Fruit fly (Drosophila melanogaster) whole organism, embryonic: Measurements from ENCODE around the gene Mgat4b.

Source experiments
- CG10565 ChIP-seq: fragments of 200-800 bp; sonication (Bioruptor generic); optimal IDR thresholded peaks from 3 replicates; lab custom pipeline; 2016; ENCODE audit warnings: missing biosample characterization, mild to moderate bottlenecking, missing genetic modification characterization
- CG10979 ChIP-seq: fragments of 200-800 bp; sonication (Bioruptor generic); optimal IDR thresholded peaks from 2 replicates; lab custom pipeline; 2018; ENCODE audit warnings: missing biosample characterization, mild to moderate bottlenecking, missing genetic modification characterization, moderate library complexity
- CG11247 ChIP-seq: fragments of 200-800 bp; sonication (Bioruptor generic); IDR thresholded peaks from 2 replicates; pipeline ENCODE4 v1.3.6; 2022; ENCODE audit warnings: missing biosample characterization, missing genetic modification characterization
- CG11456 ChIP-seq: fragments of 200-800 bp; sonication (Bioruptor generic); IDR thresholded peaks from 3 replicates; pipeline ENCODE4 v1.3.6; 2022; ENCODE audit warnings: missing biosample characterization, missing genetic modification characterization
- CG11560 ChIP-seq: fragments of 200-800 bp; sonication (Bioruptor generic); IDR thresholded peaks from 3 replicates; pipeline ENCODE4 v1.3.6; 2022; ENCODE audit warnings: missing biosample characterization, missing genetic modification characterization
- CG12659 ChIP-seq: fragments of 200-800 bp; sonication (Bioruptor generic); optimal IDR thresholded peaks from 3 replicates; lab custom pipeline; 2017; ENCODE audit warnings: mild to moderate bottlenecking, missing biosample characterization, missing genetic modification reagents, missing genetic modification characterization
- CG14050 ChIP-seq: fragments of 200-800 bp; sonication (Bioruptor generic); IDR thresholded peaks from 3 replicates; pipeline ENCODE4 v1.3.6; 2022; ENCODE audit warnings: missing biosample characterization, missing genetic modification characterization
- CG1603 ChIP-seq: fragments of 200-800 bp; sonication (Bioruptor generic); optimal IDR thresholded peaks from 2 replicates; lab custom pipeline; 2019; ENCODE audit warnings: missing biosample characterization, mild to moderate bottlenecking, missing genetic modification characterization, moderate library complexity
- CG16779 ChIP-seq: fragments of 200-800 bp; sonication (Bioruptor generic); IDR thresholded peaks from 2 replicates; pipeline ENCODE4 v1.3.6; 2022; ENCODE audit warnings: missing biosample characterization, missing genetic modification characterization
- CG17829 ChIP-seq: fragments of 200-800 bp; optimal IDR thresholded peaks from 2 replicates; lab custom pipeline; 2019; ENCODE audit warnings: missing biosample characterization, mild to moderate bottlenecking, missing genetic modification characterization, moderate library complexity
- CG18619 ChIP-seq: fragments of 200-800 bp; sonication (Bioruptor generic); optimal IDR thresholded peaks from 3 replicates; lab custom pipeline; 2017; ENCODE audit warnings: missing biosample characterization, mild to moderate bottlenecking, missing genetic modification characterization
- CG2120 ChIP-seq: fragments of 200-800 bp; sonication (Bioruptor generic); optimal IDR thresholded peaks from 3 replicates; lab custom pipeline; 2016; ENCODE audit warnings: missing biosample characterization, missing genetic modification characterization
- CG2712 ChIP-seq: fragments of 200-800 bp; optimal IDR thresholded peaks from 3 replicates; lab custom pipeline; 2019; ENCODE audit warnings: missing biosample characterization, mild to moderate bottlenecking, missing genetic modification characterization, moderate library complexity
- CG30431 ChIP-seq: fragments of 200-800 bp; sonication (Bioruptor generic); optimal IDR thresholded peaks from 2 replicates; lab custom pipeline; 2017; ENCODE audit warnings: missing biosample characterization, missing genetic modification characterization
- CG33213 ChIP-seq: fragments of 200-800 bp; sonication (Bioruptor generic); optimal IDR thresholded peaks from 3 replicates; lab custom pipeline; 2016; ENCODE audit warnings: missing biosample characterization, missing genetic modification characterization
- CG3726 ChIP-seq: fragments of 200-800 bp; sonication (Bioruptor generic); IDR thresholded peaks from 3 replicates; pipeline ENCODE4, ENCODE4 v1.3.6; 2022; ENCODE audit warnings: missing biosample characterization, missing genetic modification characterization
- CG4282 ChIP-seq: fragments of 200-800 bp; sonication (Bioruptor generic); optimal IDR thresholded peaks from 2 replicates; lab custom pipeline; 2016; ENCODE audit warnings: missing biosample characterization, missing genetic modification characterization
- CG6854 ChIP-seq: fragments of 200-800 bp; sonication (Bioruptor generic); optimal IDR thresholded peaks from 3 replicates; lab custom pipeline; 2017; ENCODE audit warnings: missing biosample characterization, mild to moderate bottlenecking, missing genetic modification characterization
- CG9609 ChIP-seq: fragments of 200-800 bp; sonication (Bioruptor generic); optimal IDR thresholded peaks from 3 replicates; lab custom pipeline; 2016; ENCODE audit warnings: missing biosample characterization, missing genetic modification characterization
- CoRest ChIP-seq: fragments of 200-800 bp; sonication (Bioruptor generic); optimal IDR thresholded peaks from 3 replicates; lab custom pipeline; 2018; ENCODE audit warnings: missing biosample characterization, mild to moderate bottlenecking, missing genetic modification characterization, moderate library complexity
- Elba2 ChIP-seq: fragments of 200-800 bp; sonication (Bioruptor generic); optimal IDR thresholded peaks from 3 replicates; lab custom pipeline; 2016; ENCODE audit warnings: missing biosample characterization, missing genetic modification characterization
- Ets97D ChIP-seq: fragments of 200-800 bp; sonication (Bioruptor generic); optimal IDR thresholded peaks from 3 replicates; lab custom pipeline; 2016; ENCODE audit warnings: missing biosample characterization, missing genetic modification characterization
- Fer2 ChIP-seq: fragments of 200-800 bp; sonication (Bioruptor generic); optimal IDR thresholded peaks from 2 replicates; lab custom pipeline; 2018; ENCODE audit warnings: missing biosample characterization, mild to moderate bottlenecking, missing genetic modification characterization, moderate library complexity
- Fer3 ChIP-seq: fragments of 200-800 bp; sonication (Bioruptor generic); optimal IDR thresholded peaks from 2 replicates; lab custom pipeline; 2018; ENCODE audit warnings: missing biosample characterization, mild to moderate bottlenecking, missing genetic modification characterization, moderate library complexity
- HLH3B ChIP-seq: fragments of 200-800 bp; sonication (Bioruptor generic); IDR thresholded peaks from 2 replicates; pipeline ENCODE4 v1.3.6; 2022; ENCODE audit warnings: missing biosample characterization, missing genetic modification characterization
- Kr ChIP-seq: fragments of 200-800 bp; sonication (Bioruptor generic); optimal IDR thresholded peaks from 2 replicates; lab custom pipeline; 2017; ENCODE audit warnings: missing biosample characterization, mild to moderate bottlenecking, missing genetic modification characterization
- Max ChIP-seq: fragments of 200-800 bp; sonication (Bioruptor generic); optimal IDR thresholded peaks from 2 replicates; lab custom pipeline; 2016; ENCODE audit warnings: missing biosample characterization, mild to moderate bottlenecking, missing genetic modification characterization
- Pdp1 ChIP-seq, 2 experiments: fragments of 200-800 bp; sonication (Bioruptor generic); optimal IDR thresholded peaks; 3 replicates each; lab custom pipeline; 2016; ENCODE audit warnings: missing biosample characterization in 2 of 2, missing genetic modification characterization in 2 of 2, mild to moderate bottlenecking in 1 of 2, moderate library complexity in 1 of 2
- Sin3A ChIP-seq: fragments of >200 bp; optimal IDR thresholded peaks from 2 replicates; lab custom pipeline; 2018
- amos ChIP-seq: fragments of 200-800 bp; sonication (Bioruptor generic); IDR thresholded peaks from 2 replicates; pipeline ENCODE4 v1.3.6; 2022; ENCODE audit warnings: missing biosample characterization, missing genetic modification characterization; ENCODE audit not compliant: partially characterized antibody
- ara ChIP-seq: fragments of 200-800 bp; sonication (Bioruptor generic); IDR thresholded peaks from 2 replicates; pipeline ENCODE4 v1.3.6; 2022; ENCODE audit warnings: missing biosample characterization, missing genetic modification characterization
- btn ChIP-seq: fragments of 200-800 bp; sonication (Bioruptor generic); optimal IDR thresholded peaks from 2 replicates; lab custom pipeline; 2016; ENCODE audit warnings: missing biosample characterization, missing genetic modification characterization
- cad ChIP-seq: fragments of >200 bp; optimal IDR thresholded peaks from 2 replicates; lab custom pipeline; 2017; ENCODE audit warnings: missing biosample characterization, missing genetic modification characterization
- cg ChIP-seq: fragments of 200-800 bp; sonication (Bioruptor generic); optimal IDR thresholded peaks from 3 replicates; lab custom pipeline; 2019; ENCODE audit warnings: missing biosample characterization, mild to moderate bottlenecking, missing genetic modification characterization, moderate library complexity
- crol ChIP-seq: fragments of 200-800 bp; sonication (Bioruptor generic); IDR thresholded peaks from 2 replicates; pipeline ENCODE4 v1.3.6; 2022; ENCODE audit warnings: missing biosample characterization, missing genetic modification characterization
- disco-r ChIP-seq: fragments of 200-800 bp; sonication (Bioruptor generic); optimal IDR thresholded peaks from 2 replicates; lab custom pipeline; 2016; ENCODE audit warnings: missing biosample characterization, missing genetic modification characterization
- gem ChIP-seq: fragments of 200-800 bp; sonication (Bioruptor generic); optimal IDR thresholded peaks from 2 replicates; lab custom pipeline; 2019; ENCODE audit warnings: missing biosample characterization, mild to moderate bottlenecking, missing genetic modification characterization, moderate library complexity
- hkb ChIP-seq, 2 experiments: fragments of 200-800 bp in 1 of 2; fragments of >200 bp in 1 of 2; sonication (Bioruptor generic) in 1 of 2; IDR thresholded peaks in 1 of 2; optimal IDR thresholded peaks in 1 of 2; 2 replicates each; pipeline versions ENCODE4 v1.3.6 to Lab custom; 2017 to 2022; ENCODE audit warnings: missing biosample characterization in 1 of 2, missing genetic modification characterization in 1 of 2
- kay ChIP-seq: fragments of 200-800 bp; sonication (Bioruptor generic); optimal IDR thresholded peaks from 2 replicates; lab custom pipeline; 2016; ENCODE audit warnings: missing biosample characterization, missing genetic modification characterization
- knrl ChIP-seq: fragments of 200-800 bp; sonication (Bioruptor generic); IDR thresholded peaks from 3 replicates; pipeline ENCODE4 v1.3.6; 2022; ENCODE audit warnings: missing biosample characterization, missing genetic modification characterization; ENCODE audit not compliant: partially characterized antibody
- lab ChIP-seq: fragments of 200-800 bp; sonication (Bioruptor generic); optimal IDR thresholded peaks from 3 replicates; lab custom pipeline; 2017; ENCODE audit warnings: missing biosample characterization, missing genetic modification characterization, mild to moderate bottlenecking, moderate library complexity, missing genetic modification reagents
- lmd ChIP-seq: fragments of 200-800 bp; sonication (Bioruptor generic); IDR thresholded peaks from 2 replicates; pipeline ENCODE4 v1.3.6; 2022; ENCODE audit warnings: missing biosample characterization, missing genetic modification characterization
- nerfin-2 ChIP-seq: fragments of 200-800 bp; sonication (Bioruptor generic); IDR thresholded peaks from 2 replicates; pipeline ENCODE4 v1.3.6; 2022; ENCODE audit warnings: missing biosample characterization, missing genetic modification characterization; ENCODE audit not compliant: partially characterized antibody
- nom ChIP-seq: fragments of 200-800 bp; sonication (Bioruptor generic); optimal IDR thresholded peaks from 2 replicates; lab custom pipeline; 2017; ENCODE audit warnings: missing biosample characterization, missing genetic modification characterization, mild to moderate bottlenecking, moderate library complexity, missing genetic modification reagents
- odd ChIP-seq: fragments of 200-800 bp; sonication (Bioruptor generic); optimal IDR thresholded peaks from 2 replicates; lab custom pipeline; 2017; ENCODE audit warnings: missing biosample characterization, mild to moderate bottlenecking, missing genetic modification characterization
- sob ChIP-seq: fragments of 200-800 bp; sonication (Bioruptor generic); IDR thresholded peaks from 2 replicates; pipeline ENCODE4 v1.3.6; 2022; ENCODE audit warnings: missing biosample characterization, missing genetic modification characterization
- tio ChIP-seq: fragments of 200-800 bp; sonication (Bioruptor generic); optimal IDR thresholded peaks from 2 replicates; lab custom pipeline; 2017; ENCODE audit warnings: missing biosample characterization, missing genetic modification characterization, inconsistent platforms
- trh ChIP-seq: fragments of 200-800 bp; sonication (Bioruptor generic); optimal IDR thresholded peaks from 2 replicates; lab custom pipeline; 2016; ENCODE audit warnings: missing biosample characterization, missing genetic modification characterization
- zf30C ChIP-seq: fragments of 200-800 bp; sonication (Bioruptor generic); optimal IDR thresholded peaks from 3 replicates; lab custom pipeline; 2018; ENCODE audit warnings: missing biosample characterization, mild to moderate bottlenecking, missing genetic modification characterization

Mgat4b gene

dm6 chr3L:14759097-14759795, 9.8 kb downstream of the Mgat4b start (continued):
- TF ChIP-seq disco-r (GFP tag; lab: Kevin White, UChicago) (peak; percentile 99), zf30C (GFP tag; lab: Kevin White, UChicago) (peak; percentile 69), CG9609 (peak; percentile 99), CG3726 (GFP tag; lab: Robert Waterston, UW) (peak; percentile 99), CG2120 (GFP tag; lab: Kevin White, UChicago) (peak; percentile 100), CG33213 (GFP tag; lab: Kevin White, UChicago) (peak; percentile 97), Kr (GFP tag; lab: Kevin White, UChicago) (peak; percentile 94), nerfin-2 (GFP tag; lab: Robert Waterston, UW) (peak; percentile 46; the same call in 1 of the 2 replicates), Elba2 (GFP tag; lab: Kevin White, UChicago) (peak; percentile 95), btn (GFP tag; lab: Kevin White, UChicago) (peak; percentile 93), sob (GFP tag; lab: Robert Waterston, UW) (peak; percentile 100), CG1603 (tag; lab: Kevin White, UChicago) (peak; percentile 94), Ets97D (GFP tag; lab: Kevin White, UChicago) (peak; percentile 94), CG17829 (tag; lab: Kevin White, UChicago) (peak; percentile 100), amos (GFP tag; lab: Robert Waterston, UW) (0 out of 2 replicates have a peak, but pooled peaks have one; percentile 12), hkb (optimal IDR thresholded peaks at IDR 0.05; lab: Kevin White, UChicago) (peak; percentile 4), hkb (GFP tag; IDR thresholded peaks at IDR 0.05; lab: Robert Waterston, UW) (peak; percentile 100), tio (GFP tag; lab: Kevin White, UChicago) (peak; percentile 100), CG4282 (peak; percentile 97), Pdp1 (GFP tag; optimal IDR thresholded peaks at IDR 0.05; lab: Kevin White, UChicago) (peak; percentile 98 to 99), cg (GFP tag; lab: Kevin White, UChicago) (peak; percentile 29), lab (GFP tag; lab: Kevin White, UChicago) (peak; percentile 100), nom (GFP tag; lab: Kevin White, UChicago) (peak; percentile 99), CG16779 (GFP tag; lab: Robert Waterston, UW) (peak; percentile 99), CG10979 (tag; lab: Kevin White, UChicago) (peak; percentile 100), Fer3 (peak; percentile 100), CG11560 (tag; lab: Robert Waterston, UW) (peak; percentile 95), HLH3B (GFP tag; lab: Robert Waterston, UW) (peak; percentile 99), CG14050 (GFP tag; lab: Robert Waterston, UW) (peak; percentile 99), CG11456 (GFP tag; lab: Robert Waterston, UW) (peak; percentile 99), Max (GFP tag; lab: Kevin White, UChicago) (peak; percentile 100), CG18619 (peak; percentile 100), Fer2 (tag; lab: Kevin White, UChicago) (peak; percentile 100), kay (peak; percentile 99), crol (GFP tag; lab: Robert Waterston, UW) (peak; percentile 98), ara (GFP tag; lab: Robert Waterston, UW) (peak; percentile 99), trh (peak; percentile 99), knrl (peak; percentile 64), CG11247 (GFP tag; lab: Robert Waterston, UW) (peak; percentile 99), odd (GFP tag; lab: Kevin White, UChicago) (peak; percentile 100), lmd (GFP tag; lab: Robert Waterston, UW) (peak; percentile 100), CG2712 (tag; lab: Kevin White, UChicago) (peak; percentile 100), CG6854 (GFP tag; lab: Kevin White, UChicago) (peak; percentile 100), cad (GFP tag; lab: Kevin White, UChicago) (no peak), CG12659 (GFP tag; lab: Kevin White, UChicago) (peak; percentile 100), CoRest (peak; percentile 100), CG30431 (peak; percentile 100), CG10565 (GFP tag; lab: Kevin White, UChicago) (peak; percentile 97), gem (tag; lab: Kevin White, UChicago) (peak; percentile 100), Sin3A (lab: Kevin White, UChicago) (no peak)
